Fruit fly (Drosophila melanogaster): ENCODE results near the gene Ets21C.
A peak's percentile ranks its signal among the peaks of the same experiment; 100 is the strongest.

Gene Ets21C

dm6 chr2L:526924-527307 is 25.8 kb downstream of the Ets21C start:
- no peak for TF ChIP-seq CG8944 (GFP tag; optimal IDR thresholded peaks at IDR 0.05)
- no peak for TF ChIP-seq jumu (GFP tag; optimal IDR thresholded peaks at IDR 0.05)
- peak; percentile 44 for TF ChIP-seq gem (tag; optimal IDR thresholded peaks at IDR 0.05)
- no peak for TF ChIP-seq HLH4C (GFP tag; IDR thresholded peaks at IDR 0.05; ENCODE audit: partially characterized antibody)
- no peak for TF ChIP-seq CG3847 (GFP tag; IDR thresholded peaks at IDR 0.05)
- TF ChIP-seq lab (GFP tag; optimal IDR thresholded peaks at IDR 0.05): peak; percentile 11
- peak; percentile 2 for TF ChIP-seq CG12391 (tag; optimal IDR thresholded peaks at IDR 0.05)
- peak; percentile 22 for TF ChIP-seq Ets65A (GFP tag)
- TF ChIP-seq Sox102F (GFP tag; optimal IDR thresholded peaks at IDR 0.05): peak; percentile 25
- peak; percentile 8 for TF ChIP-seq Med (GFP tag)
- TF ChIP-seq CG18599 (GFP tag; optimal IDR thresholded peaks at IDR 0.05): peak; percentile 25
- peak; percentile 33 for TF ChIP-seq CG2120 (GFP tag; optimal IDR thresholded peaks at IDR 0.05)
- TF ChIP-seq D19A (tag; optimal IDR thresholded peaks at IDR 0.05): peak; percentile 32
- no peak for TF ChIP-seq usp (GFP tag; optimal IDR thresholded peaks at IDR 0.05)
- TF ChIP-seq sens (GFP tag): peak; percentile 64
- TF ChIP-seq nau (GFP tag; optimal IDR thresholded peaks at IDR 0.05): no peak
- no peak for TF ChIP-seq BtbVII (GFP tag; optimal IDR thresholded peaks at IDR 0.05)
- TF ChIP-seq Nf-YC (tag; optimal IDR thresholded peaks at IDR 0.05): peak; percentile 39
- TF ChIP-seq ato (GFP tag; IDR thresholded peaks at IDR 0.05; ENCODE audit: partially characterized antibody): no peak
- peak; percentile 19 for TF ChIP-seq CG1603 (tag; optimal IDR thresholded peaks at IDR 0.05)
- TF ChIP-seq wek (GFP tag; optimal IDR thresholded peaks at IDR 0.05): no peak
- peak; percentile 42; the same call in 1 of the 3 replicates for TF ChIP-seq row (GFP tag; IDR thresholded peaks at IDR 0.05)
- TF ChIP-seq CG10274 (GFP tag; optimal IDR thresholded peaks at IDR 0.05): peak; percentile 64
- no peak for TF ChIP-seq CG17328 (GFP tag; IDR thresholded peaks at IDR 0.05)
- peak; percentile 11 for TF ChIP-seq CG10979 (tag; optimal IDR thresholded peaks at IDR 0.05)
- TF ChIP-seq Xrp1 (GFP tag; IDR thresholded peaks at IDR 0.05): 0 out of 2 replicates have a peak, but pooled peaks have one; percentile 15
- peak; percentile 13 for TF ChIP-seq CG2678 (tag; optimal IDR thresholded peaks at IDR 0.05)

DNA sequence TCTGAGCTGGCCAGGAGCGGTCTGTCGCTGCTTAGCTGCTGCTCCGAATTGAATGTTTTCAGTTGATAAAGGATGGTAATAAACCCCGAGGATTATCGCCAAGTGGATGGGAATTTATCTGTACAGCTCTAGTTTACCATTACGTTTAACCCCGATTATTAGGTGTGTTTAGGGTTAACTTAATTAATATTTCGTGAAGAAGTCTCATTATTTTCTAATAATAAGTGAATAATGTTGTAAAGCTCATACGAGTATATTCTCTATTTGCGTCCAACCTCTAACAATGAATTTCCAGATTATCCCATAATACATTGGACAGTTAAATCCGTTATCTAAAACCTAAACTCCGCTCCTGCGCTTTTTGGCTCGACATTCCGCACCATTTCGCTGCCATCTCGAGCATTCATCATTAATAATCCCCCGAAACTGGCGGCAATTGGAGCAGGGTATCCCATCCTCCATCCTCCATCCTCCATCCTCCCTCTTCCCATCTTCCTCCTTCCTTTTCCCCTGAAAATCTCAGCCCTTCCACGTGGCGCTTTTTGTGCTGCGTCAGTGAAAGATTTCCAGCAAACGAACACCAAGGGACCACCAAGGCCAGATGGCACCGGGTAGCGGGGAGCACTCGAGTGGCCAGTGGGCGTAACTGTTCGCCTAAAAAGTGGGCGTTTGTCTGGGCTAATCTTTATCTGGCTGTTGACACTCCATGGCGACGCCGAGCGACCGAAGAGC is 26.4 kb downstream of the Ets21C start:
- TF ChIP-seq Fer3 (tag; optimal IDR thresholded peaks at IDR 0.05) (peak; percentile 3), CG11560 (tag; IDR thresholded peaks at IDR 0.05) (no peak), chn (GFP tag; optimal IDR thresholded peaks at IDR 0.05) (no peak), dmrt99B (tag; optimal IDR thresholded peaks at IDR 0.05) (peak; percentile 34), crol (GFP tag; IDR thresholded peaks at IDR 0.05) (peak; percentile 57; the same call in 1 of the 2 replicates), CG10979 (tag; optimal IDR thresholded peaks at IDR 0.05) (peak; percentile 28), CoRest (tag; optimal IDR thresholded peaks at IDR 0.05) (peak; percentile 8), Ptx1 (GFP tag; IDR thresholded peaks at IDR 0.05) (no peak), E2f1 (GFP tag; IDR thresholded peaks at IDR 0.05) (no peak), CG17361 (GFP tag; IDR thresholded peaks at IDR 0.05) (peak; percentile 38; the same call in 1 of the 3 replicates), CG30431 (GFP tag; optimal IDR thresholded peaks at IDR 0.05) (no peak), CG7556 (GFP tag; optimal IDR thresholded peaks at IDR 0.05) (peak; percentile 6), Med (GFP tag) (peak; percentile 51), bcd (GFP tag; optimal IDR thresholded peaks at IDR 0.05) (no peak), CG30403 (GFP tag; optimal IDR thresholded peaks at IDR 0.05) (peak; percentile 5), CG11247 (GFP tag; IDR thresholded peaks at IDR 0.05) (no peak), CG18262 (tag; optimal IDR thresholded peaks at IDR 0.05) (peak; percentile 9), CG10147 (GFP tag; optimal IDR thresholded peaks at IDR 0.05) (peak; percentile 24), row (GFP tag; IDR thresholded peaks at IDR 0.05) (0 out of 3 replicates have a peak, but pooled peaks have one; percentile 14), CG13894 (tag; optimal IDR thresholded peaks at IDR 0.05) (peak; percentile 8), usp (GFP tag; optimal IDR thresholded peaks at IDR 0.05) (no peak), CG13775 (GFP tag; optimal IDR thresholded peaks at IDR 0.05) (no peak), abd-A (tag; optimal IDR thresholded peaks at IDR 0.05) (peak; percentile 44), CG3065 (GFP tag; optimal IDR thresholded peaks at IDR 0.05) (no peak), shn (GFP tag; optimal IDR thresholded peaks at IDR 0.05) (no peak), CG2678 (tag; optimal IDR thresholded peaks at IDR 0.05) (peak; percentile 66), gcm2 (GFP tag; optimal IDR thresholded peaks at IDR 0.05) (no peak)

All from whole organism, embryonic.